Worm (Caenorhabditis elegans) whole organism, young adult: ENCODE results near the gene CC8.3.

Source experiments
- ama-1 ChIP-seq, 3 experiments: fragments of 150-350 bp in 1 of 3; sonication (generic microtip) in 2 of 3; optimal IDR thresholded peaks; 2 replicates each; lab custom pipeline; 2014 to 2018; ENCODE audit warnings: missing biosample characterization in 2 of 3, missing genetic modification characterization in 2 of 3, missing genetic modification reagents in 2 of 3
- ets-4 ChIP-seq: fragments of 200-800 bp; sonication (Bioruptor generic); optimal IDR thresholded peaks from 2 replicates; lab custom pipeline; 2018; ENCODE audit warnings: mild to moderate bottlenecking, missing genetic modification characterization, missing compliant biosample characterization
- snpc-4 ChIP-seq, 5 experiments: fragments of 150-350 bp in 1 of 5; sonication (generic microtip) in 4 of 5; optimal IDR thresholded peaks; 2 replicates each; lab custom pipeline; 2014 to 2018; ENCODE audit warnings: missing genetic modification characterization in 5 of 5, missing biosample characterization in 3 of 5, antibody characterized with exemption in 2 of 5, mild to moderate bottlenecking in 2 of 5, missing compliant biosample characterization in 2 of 5, missing genotype in 2 of 5, moderate library complexity in 2 of 5, missing genetic modification reagents in 1 of 5
- zim-3 ChIP-seq: sonication (generic microtip); optimal IDR thresholded peaks from 2 replicates; lab custom pipeline; 2017; ENCODE audit warnings: mild to moderate bottlenecking, missing genetic modification characterization, moderate library complexity, missing compliant biosample characterization

- TF ChIP-seq ets-4 (GFP tag; lab: Kevin White, UChicago) (no peak), snpc-4 (GFP tag; optimal IDR thresholded peaks at IDR 0.05; lab: Kevin White, UChicago) (no peak), snpc-4 (tag; optimal IDR thresholded peaks at IDR 0.05; lab: Kevin White, UChicago) (no peak), zim-3 (tag; lab: Kevin White, UChicago) (no peak), ama-1 (optimal IDR thresholded peaks at IDR 0.05; lab: Kevin White, UChicago) (no peak), ama-1 (GFP tag; optimal IDR thresholded peaks at IDR 0.05; lab: Kevin White, UChicago) (no peak)
Measured at ce11 chrIV:3659951-3660350, 17.9 kb upstream of the CC8.3 start.
